Fruit fly (Drosophila melanogaster) whole organism, prepupa: Measurements from ENCODE around the gene Uros1.
A peak's percentile ranks its signal among the peaks of the same experiment; 100 is the strongest.

ENCODE experiments used
- CG10631 ChIP-seq: fragments of 200-800 bp; sonication (Bioruptor generic); optimal IDR thresholded peaks from 2 replicates; lab custom pipeline; 2016; ENCODE audit warnings: missing biosample characterization, missing genetic modification characterization
- CG10669 ChIP-seq: fragments of 200-800 bp; sonication (Bioruptor generic); optimal IDR thresholded peaks from 3 replicates; lab custom pipeline; 2018; ENCODE audit warnings: missing biosample characterization, mild to moderate bottlenecking, missing genetic modification characterization, moderate library complexity
- CG11294 ChIP-seq: fragments of 200-800 bp; sonication (Bioruptor generic); IDR thresholded peaks from 2 replicates; pipeline ENCODE4 v1.3.6; 2022; ENCODE audit warnings: missing biosample characterization, missing genetic modification characterization
- CG11762 ChIP-seq: fragments of 200-800 bp; sonication (Bioruptor generic); optimal IDR thresholded peaks from 3 replicates; lab custom pipeline; 2016; ENCODE audit warnings: missing biosample characterization, missing genetic modification characterization; ENCODE audit not compliant: insufficient read depth
- CG11902 ChIP-seq: fragments of 200-800 bp; sonication (Bioruptor generic); optimal IDR thresholded peaks from 3 replicates; lab custom pipeline; 2016; ENCODE audit warnings: missing biosample characterization, missing genetic modification characterization
- CG15336 ChIP-seq: fragments of 200-800 bp; sonication (Bioruptor generic); IDR thresholded peaks from 2 replicates; pipeline ENCODE4 v1.3.6; 2022; ENCODE audit warnings: missing biosample characterization, missing genetic modification characterization
- CG1621 ChIP-seq: fragments of 200-800 bp; sonication (Bioruptor generic); optimal IDR thresholded peaks from 3 replicates; lab custom pipeline; 2018; ENCODE audit warnings: missing biosample characterization, mild to moderate bottlenecking, missing genetic modification characterization
- CG16779 ChIP-seq: fragments of 200-800 bp; sonication (Bioruptor generic); optimal IDR thresholded peaks from 3 replicates; lab custom pipeline; 2017; ENCODE audit warnings: missing biosample characterization, mild to moderate bottlenecking, missing genetic modification characterization
- CG31627 ChIP-seq: fragments of 200-800 bp; sonication (Bioruptor generic); optimal IDR thresholded peaks from 3 replicates; lab custom pipeline; 2016; ENCODE audit warnings: missing biosample characterization, missing genetic modification characterization
- CG32006 ChIP-seq: fragments of 200-800 bp; sonication (Bioruptor generic); optimal IDR thresholded peaks from 3 replicates; lab custom pipeline; 2017; ENCODE audit warnings: missing biosample characterization, mild to moderate bottlenecking, missing genetic modification characterization
- CG34406 ChIP-seq: fragments of 200-800 bp; sonication (Bioruptor generic); optimal IDR thresholded peaks from 3 replicates; lab custom pipeline; 2016; ENCODE audit warnings: missing biosample characterization, missing genetic modification characterization
- CG3919 ChIP-seq: fragments of 200-800 bp; sonication (Bioruptor generic); optimal IDR thresholded peaks from 3 replicates; lab custom pipeline; 2016; ENCODE audit warnings: missing biosample characterization, missing genetic modification characterization
- CG4318 ChIP-seq: fragments of 200-800 bp; sonication (Bioruptor generic); optimal IDR thresholded peaks from 3 replicates; lab custom pipeline; 2017; ENCODE audit warnings: missing biosample characterization, mild to moderate bottlenecking, missing genetic modification characterization
- CG6276 ChIP-seq: fragments of 200-800 bp; sonication (Bioruptor generic); optimal IDR thresholded peaks from 2 replicates; lab custom pipeline; 2017; ENCODE audit warnings: missing biosample characterization, mild to moderate bottlenecking, missing genetic modification characterization
- CG6792 ChIP-seq: fragments of 200-800 bp; sonication (Bioruptor generic); optimal IDR thresholded peaks from 3 replicates; lab custom pipeline; 2016; ENCODE audit warnings: missing biosample characterization, missing genetic modification characterization
- CG6854 ChIP-seq: fragments of 200-800 bp; sonication (Bioruptor generic); optimal IDR thresholded peaks from 2 replicates; lab custom pipeline; 2017; ENCODE audit warnings: missing biosample characterization, mild to moderate bottlenecking, missing genetic modification characterization
- CG7368 ChIP-seq: fragments of 200-800 bp; sonication (Bioruptor generic); optimal IDR thresholded peaks from 3 replicates; lab custom pipeline; 2016; ENCODE audit warnings: missing biosample characterization, missing genetic modification characterization
- CG8119 ChIP-seq: fragments of 200-800 bp; sonication (Bioruptor generic); IDR thresholded peaks from 3 replicates; pipeline ENCODE4 v1.3.6; 2022; ENCODE audit warnings: missing biosample characterization, missing genetic modification characterization
- CG8319 ChIP-seq: fragments of 200-800 bp; sonication (Bioruptor generic); optimal IDR thresholded peaks from 3 replicates; lab custom pipeline; 2016; ENCODE audit warnings: missing biosample characterization, missing genetic modification characterization
- CG8632 ChIP-seq: fragments of 200-800 bp; sonication (Bioruptor generic); optimal IDR thresholded peaks from 3 replicates; lab custom pipeline; 2016; ENCODE audit warnings: missing biosample characterization, missing genetic modification characterization
- CG9139 ChIP-seq: fragments of 200-800 bp; sonication (Bioruptor generic); optimal IDR thresholded peaks from 3 replicates; lab custom pipeline; 2017; ENCODE audit warnings: missing biosample characterization, mild to moderate bottlenecking, missing genetic modification characterization
- Eip75B ChIP-seq: fragments of 200-800 bp; sonication (Bioruptor generic); optimal IDR thresholded peaks from 3 replicates; lab custom pipeline; 2016; ENCODE audit warnings: missing biosample characterization, missing genetic modification characterization
- Eip78C ChIP-seq: fragments of 200-800 bp; sonication (Bioruptor generic); peaks from one replicate; lab custom pipeline; 2016; ENCODE audit warnings: missing biosample characterization, missing genetic modification characterization
- Eip93F ChIP-seq: fragments of 200-800 bp; sonication (Bioruptor generic); optimal IDR thresholded peaks from 2 replicates; lab custom pipeline; 2016; ENCODE audit warnings: missing biosample characterization, mild to moderate bottlenecking, missing genetic modification characterization
- Ets21C ChIP-seq: fragments of 200-800 bp; sonication (Bioruptor generic); optimal IDR thresholded peaks from 3 replicates; lab custom pipeline; 2016; ENCODE audit warnings: missing biosample characterization, missing genetic modification characterization
- Ets96B ChIP-seq: fragments of 200-800 bp; optimal IDR thresholded peaks from 2 replicates; lab custom pipeline; 2019; ENCODE audit warnings: missing biosample characterization, mild to moderate bottlenecking, missing genetic modification characterization, moderate library complexity
- Gug ChIP-seq: fragments of 200-800 bp; sonication (Bioruptor generic); IDR thresholded peaks from 2 replicates; pipeline ENCODE4 v1.3.6; 2022; ENCODE audit warnings: missing biosample characterization, missing genetic modification characterization
- Hr38 ChIP-seq: sonication (Bioruptor generic); optimal IDR thresholded peaks from 2 replicates; lab custom pipeline; 2016; ENCODE audit warnings: missing biosample characterization, missing genetic modification characterization
- Hr4 ChIP-seq: fragments of 200-800 bp; sonication (Bioruptor generic); optimal IDR thresholded peaks from 3 replicates; lab custom pipeline; 2016; ENCODE audit warnings: missing biosample characterization, missing genetic modification characterization
- Lpt ChIP-seq: fragments of 200-800 bp; sonication (Bioruptor generic); optimal IDR thresholded peaks from 3 replicates; lab custom pipeline; 2016; ENCODE audit warnings: missing biosample characterization, missing genetic modification characterization
- Met ChIP-seq: fragments of 200-800 bp; sonication (Bioruptor generic); optimal IDR thresholded peaks from 3 replicates; lab custom pipeline; 2016; ENCODE audit warnings: missing biosample characterization, missing genetic modification characterization
- OdsH ChIP-seq: fragments of 200-800 bp; sonication (Bioruptor generic); optimal IDR thresholded peaks from 3 replicates; lab custom pipeline; 2016; ENCODE audit warnings: missing biosample characterization, missing genetic modification characterization
- Smox ChIP-seq: fragments of 200-800 bp; sonication (Bioruptor generic); optimal IDR thresholded peaks from 3 replicates; lab custom pipeline; 2016; ENCODE audit warnings: missing biosample characterization, missing genetic modification characterization
- Sox102F ChIP-seq: fragments of 200-800 bp; sonication (Bioruptor generic); optimal IDR thresholded peaks from 2 replicates; lab custom pipeline; 2016; ENCODE audit warnings: missing biosample characterization, mild to moderate bottlenecking, missing genetic modification characterization
- Sox14 ChIP-seq: fragments of 200-800 bp; sonication (Bioruptor generic); optimal IDR thresholded peaks from 3 replicates; lab custom pipeline; 2016; ENCODE audit warnings: missing biosample characterization, missing genetic modification characterization
- achi ChIP-seq: fragments of 200-800 bp; sonication (Bioruptor generic); optimal IDR thresholded peaks from 3 replicates; lab custom pipeline; 2016; ENCODE audit warnings: missing biosample characterization, missing genetic modification characterization
- acj6 ChIP-seq: fragments of 200-800 bp; sonication (Bioruptor generic); optimal IDR thresholded peaks from 3 replicates; lab custom pipeline; 2016; ENCODE audit warnings: missing biosample characterization, missing genetic modification characterization
- cyc ChIP-seq: fragments of 200-800 bp; sonication (Bioruptor generic); optimal IDR thresholded peaks from 3 replicates; lab custom pipeline; 2016; ENCODE audit warnings: missing biosample characterization, missing genetic modification characterization
- dac ChIP-seq: fragments of 200-800 bp; sonication (Bioruptor generic); optimal IDR thresholded peaks from 2 replicates; lab custom pipeline; 2017; ENCODE audit warnings: missing biosample characterization, mild to moderate bottlenecking, missing genetic modification characterization
- dsx ChIP-seq: fragments of 200-800 bp; optimal IDR thresholded peaks from 3 replicates; lab custom pipeline; 2019; ENCODE audit warnings: missing biosample characterization, mild to moderate bottlenecking, missing genetic modification characterization, moderate library complexity; ENCODE audit not compliant: poor library complexity, severe bottlenecking
- eg ChIP-seq: fragments of 200-800 bp; sonication (Bioruptor generic); IDR thresholded peaks from 3 replicates; pipeline ENCODE4 v1.3.6; 2022; ENCODE audit warnings: missing biosample characterization, missing genetic modification characterization
- esn ChIP-seq: fragments of 200-800 bp; sonication (Bioruptor generic); optimal IDR thresholded peaks from 2 replicates; lab custom pipeline; 2016; ENCODE audit warnings: missing biosample characterization, mild to moderate bottlenecking, missing genetic modification characterization, moderate library complexity
- fd59A ChIP-seq: fragments of 200-800 bp; sonication (Bioruptor generic); optimal IDR thresholded peaks from 2 replicates; lab custom pipeline; 2017; ENCODE audit warnings: missing biosample characterization, mild to moderate bottlenecking, missing genetic modification characterization, missing genetic modification reagents
- fd85E ChIP-seq: fragments of 200-800 bp; sonication (Bioruptor generic); optimal IDR thresholded peaks from 3 replicates; lab custom pipeline; 2016; ENCODE audit warnings: missing biosample characterization, missing genetic modification characterization
- fkh ChIP-seq: fragments of 200-800 bp; sonication (Bioruptor generic); optimal IDR thresholded peaks from 3 replicates; lab custom pipeline; 2017; ENCODE audit warnings: missing biosample characterization, mild to moderate bottlenecking, missing genetic modification characterization, moderate library complexity
- lz ChIP-seq: fragments of 200-800 bp; sonication (Bioruptor generic); optimal IDR thresholded peaks from 3 replicates; lab custom pipeline; 2016; ENCODE audit warnings: missing biosample characterization, missing genetic modification characterization
- net ChIP-seq: fragments of 200-800 bp; sonication (Bioruptor generic); optimal IDR thresholded peaks from 3 replicates; lab custom pipeline; 2016; ENCODE audit warnings: missing biosample characterization, missing genetic modification characterization
- salr ChIP-seq, 2 experiments: fragments of 200-800 bp; sonication (Bioruptor generic); optimal IDR thresholded peaks; 3 replicates each; lab custom pipeline; 2016 to 2018; ENCODE audit warnings: missing biosample characterization in 2 of 2, missing genetic modification characterization in 2 of 2, mild to moderate bottlenecking in 1 of 2
- spab ChIP-seq: fragments of 200-800 bp; sonication (Bioruptor generic); optimal IDR thresholded peaks from 2 replicates; lab custom pipeline; 2017; ENCODE audit warnings: missing biosample characterization, mild to moderate bottlenecking, missing genetic modification characterization, missing genetic modification reagents
- ss ChIP-seq, 2 experiments: fragments of 200-800 bp; sonication (Bioruptor generic); optimal IDR thresholded peaks; 2 replicates in 1 of 2; 3 replicates in 1 of 2; lab custom pipeline; 2017 to 2018; ENCODE audit warnings: mild to moderate bottlenecking in 2 of 2, missing biosample characterization in 2 of 2, missing genetic modification characterization in 2 of 2, moderate library complexity in 1 of 2
- svp ChIP-seq: fragments of 200-800 bp; sonication (Bioruptor generic); peaks from one replicate; lab custom pipeline; 2016; ENCODE audit warnings: missing biosample characterization, missing genetic modification characterization
- topi ChIP-seq: fragments of 200-800 bp; sonication (Bioruptor generic); optimal IDR thresholded peaks from 3 replicates; lab custom pipeline; 2016; ENCODE audit warnings: missing biosample characterization, missing genetic modification characterization
- vri ChIP-seq: fragments of 200-800 bp; sonication (Bioruptor generic); optimal IDR thresholded peaks from 3 replicates; lab custom pipeline; 2016; ENCODE audit warnings: missing biosample characterization, mild to moderate bottlenecking, missing genetic modification characterization

Uros1 gene

dm6 chrX:8900094-8900493, at the start of gene Uros1:
Gene Uros1, minus strand, starts transcription at chrX:8900264.
- TF ChIP-seq Met (peak; percentile 28), Eip93F (GFP tag; lab: Kevin White, UChicago) (no peak), CG10631 (peak; percentile 20), fd85E (GFP tag; lab: Kevin White, UChicago) (no peak), Sox102F (peak; percentile 4), CG34406 (GFP tag; lab: Kevin White, UChicago) (no peak), CG11762 (GFP tag; lab: Kevin White, UChicago) (no peak), CG31627 (peak; percentile 19), Sox14 (peak; percentile 33), net (no peak), Eip78C (GFP tag; lab: Kevin White, UChicago) (no peak), topi (GFP tag; lab: Kevin White, UChicago) (peak; percentile 33), dsx (GFP tag; lab: Kevin White, UChicago) (no peak), cyc (peak; percentile 3), Hr38 (no peak), CG10669 (GFP tag; lab: Kevin White, UChicago) (no peak), Lpt (GFP tag; lab: Kevin White, UChicago) (no peak), CG9139 (GFP tag; lab: Kevin White, UChicago) (no peak), eg (peak; percentile 62), Smox (peak; percentile 36), CG1621 (tag; lab: Kevin White, UChicago) (no peak), acj6 (GFP tag; lab: Kevin White, UChicago) (peak; percentile 25), OdsH (GFP tag; lab: Kevin White, UChicago) (no peak), lz (peak; percentile 46), CG6792 (GFP tag; lab: Kevin White, UChicago) (no peak), CG32006 (GFP tag; lab: Kevin White, UChicago) (no peak), spab (GFP tag; lab: Kevin White, UChicago) (no peak), CG11902 (GFP tag; lab: Kevin White, UChicago) (no peak), fd59A (GFP tag; lab: Kevin White, UChicago) (no peak), esn (peak; percentile 33), Ets96B (tag; lab: Kevin White, UChicago) (no peak), ss (GFP tag; optimal IDR thresholded peaks at IDR 0.05; lab: Kevin White, UChicago) (no peak), CG8632 (no peak), achi (GFP tag; lab: Kevin White, UChicago) (peak; percentile 22), salr (GFP tag; optimal IDR thresholded peaks at IDR 0.05; lab: Kevin White, UChicago) (no peak), Gug (GFP tag; lab: Robert Waterston, UW) (no peak), vri (GFP tag; lab: Kevin White, UChicago) (no peak), CG8119 (GFP tag; lab: Robert Waterston, UW) (no peak), svp (GFP tag; lab: Kevin White, UChicago) (peak; percentile 67), Hr4 (GFP tag; lab: Kevin White, UChicago) (peak; percentile 53), CG15336 (GFP tag; lab: Robert Waterston, UW) (no peak), CG6276 (GFP tag; lab: Kevin White, UChicago) (no peak), dac (GFP tag; lab: Kevin White, UChicago) (no peak), Eip75B (GFP tag; lab: Kevin White, UChicago) (no peak), CG4318 (GFP tag; lab: Kevin White, UChicago) (no peak), Ets21C (GFP tag; lab: Kevin White, UChicago) (no peak), CG3919 (GFP tag; lab: Kevin White, UChicago) (peak; percentile 11), CG7368 (GFP tag; lab: Kevin White, UChicago) (no peak), CG11294 (GFP tag; lab: Robert Waterston, UW) (no peak), fkh (GFP tag; lab: Kevin White, UChicago) (no peak), CG16779 (no peak), CG8319 (GFP tag; lab: Kevin White, UChicago) (no peak), CG6854 (GFP tag; lab: Kevin White, UChicago) (no peak)
